Fruit fly (Drosophila melanogaster) whole organism, wandering third instar larva: Measurements from ENCODE around the gene GstZ2.

ENCODE experiments used
- Abd-B ChIP-seq: fragments of >200 bp; optimal IDR thresholded peaks from 2 replicates; lab custom pipeline; 2017; ENCODE audit warnings: missing biosample characterization, missing genetic modification characterization
- CG32264 ChIP-seq: fragments of 200-800 bp; sonication (Bioruptor generic); optimal IDR thresholded peaks from 2 replicates; lab custom pipeline; 2016; ENCODE audit warnings: missing biosample characterization, missing genetic modification characterization
- CG9705 ChIP-seq: fragments of 200-800 bp; sonication (Bioruptor generic); optimal IDR thresholded peaks from 2 replicates; lab custom pipeline; 2018; ENCODE audit warnings: missing biosample characterization, mild to moderate bottlenecking, missing genetic modification characterization
- CrebA ChIP-seq: fragments of 200-800 bp; sonication (Bioruptor generic); optimal IDR thresholded peaks from 2 replicates; lab custom pipeline; 2016; ENCODE audit warnings: missing biosample characterization, mild to moderate bottlenecking, missing genetic modification characterization, borderline replicate concordance
- Dfd ChIP-seq: fragments of >200 bp; optimal IDR thresholded peaks from 2 replicates; lab custom pipeline; 2017; ENCODE audit warnings: missing biosample characterization, missing genetic modification characterization
- Hr78 ChIP-seq: fragments of >200 bp; optimal IDR thresholded peaks from 2 replicates; lab custom pipeline; 2017; ENCODE audit warnings: missing biosample characterization, missing genetic modification characterization
- N ChIP-seq: fragments of >200 bp; optimal IDR thresholded peaks from 2 replicates; lab custom pipeline; 2018; ENCODE audit warnings: missing biosample characterization, missing external identifiers, missing genetic modification characterization
- OdsH ChIP-seq: fragments of 200-800 bp; sonication (Bioruptor generic); optimal IDR thresholded peaks from 2 replicates; lab custom pipeline; 2016; ENCODE audit warnings: missing biosample characterization, mild to moderate bottlenecking, missing genetic modification characterization
- ey ChIP-seq: fragments of 200-800 bp; sonication (Bioruptor generic); optimal IDR thresholded peaks from 2 replicates; lab custom pipeline; 2016; ENCODE audit warnings: missing biosample characterization, missing genetic modification characterization
- h ChIP-seq: fragments of 200-800 bp; sonication (Bioruptor generic); optimal IDR thresholded peaks from 3 replicates; lab custom pipeline; 2016; ENCODE audit warnings: missing biosample characterization, mild to moderate bottlenecking, missing genetic modification characterization
- jim ChIP-seq: fragments of 175-275, 200-325 bp; sonication (Bioruptor generic); optimal IDR thresholded peaks from 2 replicates; lab custom pipeline; 2016; ENCODE audit warnings: missing biosample characterization, mild to moderate bottlenecking, missing genetic modification characterization
- pan ChIP-seq: fragments of >200 bp; optimal IDR thresholded peaks from 2 replicates; lab custom pipeline; 2017
- tai ChIP-seq: sonication (Bioruptor generic); optimal IDR thresholded peaks from 2 replicates; lab custom pipeline; 2016; ENCODE audit warnings: missing biosample characterization, missing genetic modification characterization

DNA sequence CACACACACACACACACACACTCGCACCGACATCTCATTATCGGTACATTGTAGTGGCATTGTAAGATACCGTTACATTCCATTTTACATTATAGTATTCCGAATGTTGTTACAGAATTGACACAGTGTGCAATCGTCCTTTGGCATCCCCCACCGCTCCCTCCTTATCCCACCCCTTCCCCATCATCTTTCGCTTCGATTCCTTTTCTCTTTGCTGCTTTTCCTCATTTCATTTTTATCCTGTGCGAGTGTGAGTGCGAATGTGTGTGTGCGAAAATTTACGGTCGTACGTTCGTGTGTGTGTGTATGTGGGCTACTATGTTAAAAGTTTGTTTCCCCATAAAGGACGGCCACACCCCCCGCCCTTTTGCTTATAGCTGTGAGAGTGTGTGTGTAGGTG is 31.6 kb upstream of the GstZ2 start:
- TF ChIP-seq Hr78 (no peak), ey (GFP tag; lab: Kevin White, UChicago) (no peak), CG9705 (GFP tag; lab: Kevin White, UChicago) (no peak), N (GFP tag; lab: Kevin White, UChicago) (no peak), tai (GFP tag; lab: Kevin White, UChicago) (no peak), CG32264 (GFP tag; lab: Kevin White, UChicago) (no peak), h (no peak), pan (lab: Kevin White, UChicago) (no peak), jim (GFP tag; lab: Kevin White, UChicago) (no peak), Dfd (GFP tag; lab: Kevin White, UChicago) (no peak), OdsH (GFP tag; lab: Kevin White, UChicago) (no peak), Abd-B (GFP tag; lab: Kevin White, UChicago) (no peak), CrebA (GFP tag; lab: Kevin White, UChicago) (no peak)
